Fruit fly (Drosophila melanogaster) whole organism, adult: Measurements from ENCODE around the gene Jon99Fi.

Source experiments
- CG11617 ChIP-seq: fragments of 200-800 bp; sonication (Bioruptor generic); optimal IDR thresholded peaks from 2 replicates; lab custom pipeline; 2017; ENCODE audit warnings: mild to moderate bottlenecking, missing biosample characterization, missing genetic modification reagents, missing genetic modification characterization
- CG12768 ChIP-seq: fragments of 200-800 bp; sonication (Bioruptor generic); optimal IDR thresholded peaks from 2 replicates; lab custom pipeline; 2017; ENCODE audit warnings: missing biosample characterization, missing genetic modification characterization, mild to moderate bottlenecking, moderate library complexity, missing genetic modification reagents
- CG14711 ChIP-seq: fragments of 200-800 bp; sonication (Bioruptor generic); optimal IDR thresholded peaks from 2 replicates; lab custom pipeline; 2018; ENCODE audit warnings: missing biosample characterization, mild to moderate bottlenecking, missing genetic modification characterization, moderate library complexity
- CG1620 ChIP-seq: fragments of 200-800 bp; sonication (Bioruptor generic); optimal IDR thresholded peaks from 2 replicates; lab custom pipeline; 2016; ENCODE audit warnings: missing biosample characterization, missing genetic modification characterization
- CG33017 ChIP-seq: fragments of 200-800 bp; sonication (Bioruptor generic); optimal IDR thresholded peaks from 2 replicates; lab custom pipeline; 2018; ENCODE audit warnings: missing biosample characterization, mild to moderate bottlenecking, missing genetic modification characterization, moderate library complexity
- CG5204 ChIP-seq: fragments of 200-800 bp; sonication (Bioruptor generic); optimal IDR thresholded peaks from 2 replicates; lab custom pipeline; 2016; ENCODE audit warnings: missing biosample characterization, missing genetic modification characterization
- CG7045 ChIP-seq: fragments of 200-800 bp; sonication (Bioruptor generic); optimal IDR thresholded peaks from 2 replicates; lab custom pipeline; 2017; ENCODE audit warnings: missing biosample characterization, mild to moderate bottlenecking, missing genetic modification characterization
- CG7101 ChIP-seq: fragments of 200-800 bp; sonication (Bioruptor generic); optimal IDR thresholded peaks from 2 replicates; lab custom pipeline; 2018; ENCODE audit warnings: missing biosample characterization, mild to moderate bottlenecking, missing genetic modification characterization, moderate library complexity
- Clk ChIP-seq: fragments of 200-800 bp; sonication (Bioruptor generic); optimal IDR thresholded peaks from 2 replicates; lab custom pipeline; 2017; ENCODE audit warnings: missing biosample characterization, missing genetic modification characterization
- Crg-1 ChIP-seq: fragments of 200-800 bp; sonication (Bioruptor generic); optimal IDR thresholded peaks from 2 replicates; lab custom pipeline; 2016; ENCODE audit warnings: missing biosample characterization, missing genetic modification characterization
- Hr96 ChIP-seq: fragments of 200-800 bp; sonication (Bioruptor generic); optimal IDR thresholded peaks from 2 replicates; lab custom pipeline; 2016; ENCODE audit warnings: missing biosample characterization, missing genetic modification characterization
- Mnt ChIP-seq: fragments of 200-800 bp; sonication (Bioruptor generic); optimal IDR thresholded peaks from 2 replicates; lab custom pipeline; 2016; ENCODE audit warnings: missing biosample characterization, mild to moderate bottlenecking, missing genetic modification characterization
- bab1 ChIP-seq: fragments of 200-800 bp; sonication (Bioruptor generic); optimal IDR thresholded peaks from 3 replicates; lab custom pipeline; 2019; ENCODE audit warnings: missing biosample characterization, mild to moderate bottlenecking, missing genetic modification characterization, moderate library complexity
- cic ChIP-seq: fragments of 200-800 bp; sonication (Bioruptor generic); optimal IDR thresholded peaks from 2 replicates; lab custom pipeline; 2017; ENCODE audit warnings: missing biosample characterization, mild to moderate bottlenecking, missing genetic modification characterization, moderate library complexity
- cnc ChIP-seq, 2 experiments: fragments of >200 bp; optimal IDR thresholded peaks; 2 replicates each; lab custom pipeline; 2017
- kay ChIP-seq: fragments of 200-800 bp; sonication (Bioruptor generic); peaks from one replicate; lab custom pipeline; 2016; ENCODE audit warnings: missing biosample characterization, missing genetic modification characterization, borderline replicate concordance
- ovo ChIP-seq: fragments of 200-800 bp; sonication (Bioruptor generic); optimal IDR thresholded peaks from 2 replicates; lab custom pipeline; 2016; ENCODE audit warnings: missing biosample characterization, missing genetic modification characterization
- pad ChIP-seq: fragments of 200-800 bp; sonication (Bioruptor generic); optimal IDR thresholded peaks from 3 replicates; lab custom pipeline; 2017; ENCODE audit warnings: missing biosample characterization, missing genetic modification characterization, mild to moderate bottlenecking, moderate library complexity, missing genetic modification reagents
- tj ChIP-seq: fragments of 200-800 bp; sonication (Bioruptor generic); optimal IDR thresholded peaks from 3 replicates; lab custom pipeline; 2017; ENCODE audit warnings: missing biosample characterization, mild to moderate bottlenecking, missing genetic modification characterization, moderate library complexity
- toe ChIP-seq: fragments of 200-800 bp; sonication (Bioruptor generic); optimal IDR thresholded peaks from 2 replicates; lab custom pipeline; 2016; ENCODE audit warnings: missing biosample characterization, missing genetic modification characterization

Gene Jon99Fi

dm6 chr3R:30534444-30534843 is 45.7 kb downstream of the Jon99Fi start:
- TF ChIP-seq CG12768 (no peak), Hr96 (no peak)

dm6 chr3R:30536432-30536831 is 47.7 kb downstream of the Jon99Fi start:
- TF ChIP-seq cic (no peak), kay (GFP tag; lab: Kevin White, UChicago) (no peak), CG5204 (no peak), pad (GFP tag; lab: Kevin White, UChicago) (no peak), tj (GFP tag; lab: Kevin White, UChicago) (no peak), CG11617 (no peak), Hr96 (no peak), CG33017 (tag; lab: Kevin White, UChicago) (no peak), CG14711 (tag; lab: Kevin White, UChicago) (no peak), CG7045 (GFP tag; lab: Kevin White, UChicago) (no peak), bab1 (no peak), CG7101 (tag; lab: Kevin White, UChicago) (no peak), Clk (GFP tag; lab: Kevin White, UChicago) (no peak), ovo (GFP tag; lab: Kevin White, UChicago) (no peak)

- no peak for TF ChIP-seq ovo (GFP tag; lab: Kevin White, UChicago)
- no peak for TF ChIP-seq CG7045 (GFP tag; lab: Kevin White, UChicago)
- TF ChIP-seq toe (GFP tag; lab: Kevin White, UChicago) = no peak
- TF ChIP-seq CG11617 = no peak
- no peak for TF ChIP-seq cnc (optimal IDR thresholded peaks at IDR 0.05; lab: Kevin White, UChicago)
- no peak for TF ChIP-seq bab1
- no peak for TF ChIP-seq kay (GFP tag; lab: Kevin White, UChicago)
- no peak for TF ChIP-seq Mnt (GFP tag; lab: Kevin White, UChicago)
- no peak for TF ChIP-seq CG7101 (tag; lab: Kevin White, UChicago)
- TF ChIP-seq CG14711 (tag; lab: Kevin White, UChicago) = no peak
- no peak for TF ChIP-seq Clk (GFP tag; lab: Kevin White, UChicago)
- TF ChIP-seq cic = no peak
- no peak for TF ChIP-seq CG12768
- TF ChIP-seq CG1620 (GFP tag; lab: Kevin White, UChicago) = no peak
- TF ChIP-seq CG5204 = no peak
- no peak for TF ChIP-seq CG33017 (tag; lab: Kevin White, UChicago)
- TF ChIP-seq Hr96 = no peak
- TF ChIP-seq Crg-1 (GFP tag; lab: Kevin White, UChicago) = no peak
- no peak for TF ChIP-seq tj (GFP tag; lab: Kevin White, UChicago)
These were observed 48.2 kb downstream of the Jon99Fi start for dm6 chr3R:30536919-30537318.
